Worm (Caenorhabditis elegans): ENCODE data around the gene R11D1.7.

ce11 chrV:12747431-12747830 lies 27.6 kb downstream of the R11D1.7 start, which contains the start of gene C15C8.4:
- TF ChIP-seq nhr-84 (tag; optimal IDR thresholded peaks at IDR 0.05) (no peak), nhr-90 (tag; optimal IDR thresholded peaks at IDR 0.05; ENCODE audit: poor library complexity) (no peak), unc-62 (GFP tag; optimal IDR thresholded peaks at IDR 0.05) (no peak)
